Fruit fly (Drosophila melanogaster) whole organism, embryonic: ENCODE data around the gene CG45079.
A peak's percentile ranks its signal among the peaks of the same experiment; 100 is the strongest.

Experiments used
- Antp ChIP-seq: fragments of 200-800 bp; sonication (Bioruptor generic); optimal IDR thresholded peaks from 3 replicates; lab custom pipeline; 2016; ENCODE audit warnings: missing biosample characterization, missing genetic modification characterization
- C15 ChIP-seq: fragments of 200-800 bp; sonication (Bioruptor generic); IDR thresholded peaks from 3 replicates; pipeline ENCODE4 v1.3.6; 2022; ENCODE audit warnings: missing biosample characterization, missing genetic modification characterization
- CG12942 ChIP-seq: fragments of 200-800 bp; sonication (Bioruptor generic); optimal IDR thresholded peaks from 3 replicates; lab custom pipeline; 2016; ENCODE audit warnings: missing biosample characterization, missing genetic modification characterization
- CG15696 ChIP-seq: fragments of 200-800 bp; sonication (Bioruptor generic); optimal IDR thresholded peaks from 2 replicates; lab custom pipeline; 2019; ENCODE audit warnings: missing biosample characterization, mild to moderate bottlenecking, missing genetic modification characterization, moderate library complexity
- CG1647 ChIP-seq: fragments of 200-800 bp; sonication (Bioruptor generic); optimal IDR thresholded peaks from 3 replicates; lab custom pipeline; 2016; ENCODE audit warnings: missing biosample characterization, missing genetic modification characterization
- CG17186 ChIP-seq: fragments of 200-800 bp; sonication (Bioruptor generic); optimal IDR thresholded peaks from 3 replicates; lab custom pipeline; 2017; ENCODE audit warnings: missing biosample characterization, missing genetic modification reagents, missing genetic modification characterization
- CG17829 ChIP-seq: fragments of 200-800 bp; optimal IDR thresholded peaks from 2 replicates; lab custom pipeline; 2019; ENCODE audit warnings: missing biosample characterization, mild to moderate bottlenecking, missing genetic modification characterization, moderate library complexity
- CG32767 ChIP-seq: fragments of 200-800 bp; sonication (Bioruptor generic); IDR thresholded peaks from 2 replicates; pipeline ENCODE4 v1.3.6; 2022; ENCODE audit warnings: missing biosample characterization, missing genetic modification characterization
- CG32772 ChIP-seq: fragments of 200-800 bp; sonication (Bioruptor generic); IDR thresholded peaks from 2 replicates; pipeline ENCODE4 v1.3.6; 2022; ENCODE audit warnings: missing biosample characterization, missing genetic modification characterization
- CG3995 ChIP-seq: fragments of 200-800 bp; sonication (Bioruptor generic); optimal IDR thresholded peaks from 3 replicates; lab custom pipeline; 2016; ENCODE audit warnings: missing biosample characterization, missing genetic modification characterization
- CG4404 ChIP-seq: fragments of 200-800 bp; sonication (Bioruptor generic); IDR thresholded peaks from 2 replicates; pipeline ENCODE4 v1.3.6; 2022; ENCODE audit warnings: missing biosample characterization, missing genetic modification characterization
- CG7271 ChIP-seq: fragments of 200-800 bp; sonication (Bioruptor generic); optimal IDR thresholded peaks from 2 replicates; lab custom pipeline; 2018; ENCODE audit warnings: missing biosample characterization, mild to moderate bottlenecking, missing genetic modification characterization, moderate library complexity
- CG8281 ChIP-seq: fragments of 200-800 bp; sonication (Bioruptor generic); optimal IDR thresholded peaks from 2 replicates; lab custom pipeline; 2018; ENCODE audit warnings: missing biosample characterization, mild to moderate bottlenecking, missing genetic modification characterization, moderate library complexity
- Elba2 ChIP-seq: fragments of 200-800 bp; sonication (Bioruptor generic); optimal IDR thresholded peaks from 3 replicates; lab custom pipeline; 2016; ENCODE audit warnings: missing biosample characterization, missing genetic modification characterization
- Fer3 ChIP-seq: fragments of 200-800 bp; sonication (Bioruptor generic); optimal IDR thresholded peaks from 2 replicates; lab custom pipeline; 2018; ENCODE audit warnings: missing biosample characterization, mild to moderate bottlenecking, missing genetic modification characterization, moderate library complexity
- H2.0 ChIP-seq: fragments of 200-800 bp; sonication (Bioruptor generic); IDR thresholded peaks from 2 replicates; pipeline ENCODE4 v1.3.6; 2022; ENCODE audit warnings: missing biosample characterization, missing genetic modification characterization
- Hey ChIP-seq: fragments of 200-800 bp; sonication (Bioruptor generic); optimal IDR thresholded peaks from 3 replicates; lab custom pipeline; 2018; ENCODE audit warnings: missing biosample characterization, mild to moderate bottlenecking, missing genetic modification characterization
- Jarid2 ChIP-seq: fragments of 200-800 bp; sonication (Bioruptor generic); optimal IDR thresholded peaks from 3 replicates; lab custom pipeline; 2017; ENCODE audit warnings: mild to moderate bottlenecking, missing biosample characterization, missing genetic modification reagents, missing genetic modification characterization
- Med ChIP-seq: fragments of 200-800 bp; sonication (Bioruptor generic); peaks from one replicate; lab custom pipeline; 2016; ENCODE audit warnings: missing biosample characterization, missing genetic modification characterization, mild to moderate bottlenecking, inconsistent platforms, moderate library complexity
- Nf-YA ChIP-seq: fragments of 200-800 bp; sonication (Bioruptor generic); IDR thresholded peaks from 2 replicates; pipeline ENCODE4 v1.3.6; 2022; ENCODE audit warnings: missing biosample characterization, missing genetic modification characterization
- bowl ChIP-seq: fragments of 200-800 bp; sonication (Bioruptor generic); IDR thresholded peaks from 2 replicates; pipeline ENCODE4 v1.3.6; 2022; ENCODE audit warnings: missing biosample characterization, missing genetic modification characterization
- cad ChIP-seq: fragments of >200 bp; optimal IDR thresholded peaks from 2 replicates; lab custom pipeline; 2017; ENCODE audit warnings: missing biosample characterization, missing genetic modification characterization
- ems ChIP-seq: fragments of 200-800 bp; sonication (Bioruptor generic); optimal IDR thresholded peaks from 3 replicates; lab custom pipeline; 2016; ENCODE audit warnings: missing biosample characterization, missing genetic modification characterization
- esg ChIP-seq: fragments of 200-800 bp; sonication (Bioruptor generic); conservative IDR thresholded peaks from 2 replicates; pipeline ENCODE4 v1.3.6; 2022; ENCODE audit warnings: missing biosample characterization, missing genetic modification characterization
- exex ChIP-seq: fragments of 200-800 bp; sonication (Bioruptor generic); optimal IDR thresholded peaks from 4 replicates; lab custom pipeline; 2018; ENCODE audit warnings: missing biosample characterization, mild to moderate bottlenecking, missing genetic modification characterization, moderate library complexity
- grn ChIP-seq: fragments of 200-800 bp; sonication (Bioruptor generic); optimal IDR thresholded peaks from 3 replicates; lab custom pipeline; 2017; ENCODE audit warnings: missing biosample characterization, missing genetic modification characterization
- pan ChIP-seq, 4 experiments: fragments of >200 bp in 3 of 4; fragments of 200-800 bp in 1 of 4; sonication (Bioruptor generic) in 1 of 4; optimal IDR thresholded peaks in 3 of 4; IDR thresholded peaks in 1 of 4; 2 replicates each; pipeline versions ENCODE4 v1.3.6 to Lab custom; 2017 to 2022; ENCODE audit warnings: missing biosample characterization in 2 of 4, missing genetic modification characterization in 2 of 4, mixed read lengths in 1 of 4
- schlank ChIP-seq: fragments of 200-800 bp; sonication (Bioruptor generic); optimal IDR thresholded peaks from 2 replicates; lab custom pipeline; 2018; ENCODE audit warnings: missing biosample characterization, mild to moderate bottlenecking, missing genetic modification characterization
- slbo ChIP-seq: fragments of 200-800 bp; sonication (Bioruptor generic); IDR thresholded peaks from 2 replicates; pipeline ENCODE4 v1.3.6; 2022; ENCODE audit warnings: missing biosample characterization, missing genetic modification characterization
- so ChIP-seq: fragments of 200-800 bp; sonication (Bioruptor generic); IDR thresholded peaks from 3 replicates; pipeline ENCODE4 v1.3.6; 2022; ENCODE audit warnings: missing biosample characterization, missing genetic modification characterization
- sr ChIP-seq: fragments of 200-800 bp; sonication (Bioruptor generic); IDR thresholded peaks from 3 replicates; pipeline ENCODE4 v1.3.6; 2022; ENCODE audit warnings: missing biosample characterization, missing genetic modification characterization
- sug ChIP-seq: fragments of 200-800 bp; optimal IDR thresholded peaks from 2 replicates; lab custom pipeline; 2019; ENCODE audit warnings: missing biosample characterization, mild to moderate bottlenecking, missing genetic modification characterization, moderate library complexity
- z ChIP-seq: fragments of 200-800 bp; sonication (Bioruptor generic); IDR thresholded peaks from 3 replicates; pipeline ENCODE4 v1.3.6; 2022; ENCODE audit warnings: missing biosample characterization, missing genetic modification characterization
- zfh2 ChIP-seq: fragments of 200-800 bp; sonication (Bioruptor generic); optimal IDR thresholded peaks from 2 replicates; lab custom pipeline; 2016; ENCODE audit warnings: missing biosample characterization, missing genetic modification characterization

The CG45079 gene

dm6 chr3R:17132098-17132712 is 7.9 kb downstream of the CG45079 start, which contains the start of the genes CG4053 and CG31266:
Gene CG4053 (minus strand): TSS chr3R:17132198.
Gene CG31266 (plus strand): TSS chr3R:17132662.
- TF ChIP-seq CG4404 (GFP tag; lab: Robert Waterston, UW) (no peak), zfh2 (GFP tag; lab: Kevin White, UChicago) (no peak), Elba2 (GFP tag; lab: Kevin White, UChicago) (peak; percentile 21), sug (tag; lab: Kevin White, UChicago) (peak; percentile 52)

- no peak for TF ChIP-seq CG8281 (tag; lab: Kevin White, UChicago)
- TF ChIP-seq esg: no peak
These were observed 9.6 kb downstream of the CG45079 start, which contains the start of gene CG31267 for dm6 chr3R:17133897-17134296. Gene CG31267 (plus strand): TSS chr3R:17134197.

- TF ChIP-seq pan (optimal IDR thresholded peaks at IDR 0.05; lab: Kevin White, UChicago) (no peak), pan (GFP tag; optimal IDR thresholded peaks at IDR 0.05 in 1 of 2, IDR thresholded peaks at IDR 0.05 in 1 of 2) (no peak), CG15696 (tag; lab: Kevin White, UChicago) (no peak), CG32772 (GFP tag; lab: Robert Waterston, UW) (no peak), exex (tag; lab: Kevin White, UChicago) (peak; percentile 72), sug (tag; lab: Kevin White, UChicago) (peak; percentile 27), C15 (GFP tag; lab: Robert Waterston, UW) (no peak), CG12942 (GFP tag; lab: Kevin White, UChicago) (no peak), Hey (tag; lab: Kevin White, UChicago) (peak; percentile 23), grn (GFP tag; lab: Kevin White, UChicago) (peak; percentile 38), slbo (GFP tag; lab: Robert Waterston, UW) (no peak)
These were observed 11.5 kb downstream of the CG45079 start, which contains the start of gene CG5246 for dm6 chr3R:17135747-17136146. Gene CG5246 (plus strand): TSS chr3R:17136111.

- TF ChIP-seq CG17829: no peak
- TF ChIP-seq Fer3 (tag; lab: Kevin White, UChicago): no peak
- no peak for TF ChIP-seq so (GFP tag; lab: Robert Waterston, UW)
- no peak for TF ChIP-seq cad
- TF ChIP-seq CG3995 (GFP tag; lab: Kevin White, UChicago): no peak
- no peak for TF ChIP-seq Med (GFP tag; lab: Kevin White, UChicago)
- no peak for TF ChIP-seq Jarid2 (GFP tag; lab: Kevin White, UChicago)
- TF ChIP-seq H2.0 (GFP tag; lab: Robert Waterston, UW): no peak
- TF ChIP-seq CG7271 (tag; lab: Kevin White, UChicago): no peak
- no peak for TF ChIP-seq z (GFP tag; lab: Robert Waterston, UW)
These were observed 13.3 kb downstream of the CG45079 start, which contains the start of gene CG5255 for dm6 chr3R:17137593-17137992. Gene CG5255 (plus strand): TSS chr3R:17137893.

- TF ChIP-seq exex (tag; lab: Kevin White, UChicago): no peak
- TF ChIP-seq Fer3 (tag; lab: Kevin White, UChicago): no peak
- no peak for TF ChIP-seq CG17186 (GFP tag; lab: Kevin White, UChicago)
- TF ChIP-seq Nf-YA (GFP tag; lab: Robert Waterston, UW): no peak
These were observed 14.4 kb downstream of the CG45079 start, which contains the start of gene CG5265 for dm6 chr3R:17138699-17139098. Gene CG5265 (plus strand): TSS chr3R:17138999.

- TF ChIP-seq bowl (GFP tag; lab: Robert Waterston, UW) (0 out of 2 replicates have a peak, but pooled peaks have one; percentile 8), ems (GFP tag; lab: Kevin White, UChicago) (no peak), schlank (tag; lab: Kevin White, UChicago) (no peak), CG32767 (GFP tag; lab: Robert Waterston, UW) (no peak), Antp (GFP tag; lab: Kevin White, UChicago) (no peak), CG1647 (GFP tag; lab: Kevin White, UChicago) (no peak), sr (0 out of 3 replicates have a peak, but pooled peaks have one; percentile 29)
These were observed 18.0 kb downstream of the CG45079 start, which contains the start of gene TwdlW for dm6 chr3R:17142304-17142703. Gene TwdlW (minus strand): TSS chr3R:17142404.
